Fruit fly (Drosophila melanogaster): Measurements from ENCODE around the gene CG7126.

Gene CG7126

DNA sequence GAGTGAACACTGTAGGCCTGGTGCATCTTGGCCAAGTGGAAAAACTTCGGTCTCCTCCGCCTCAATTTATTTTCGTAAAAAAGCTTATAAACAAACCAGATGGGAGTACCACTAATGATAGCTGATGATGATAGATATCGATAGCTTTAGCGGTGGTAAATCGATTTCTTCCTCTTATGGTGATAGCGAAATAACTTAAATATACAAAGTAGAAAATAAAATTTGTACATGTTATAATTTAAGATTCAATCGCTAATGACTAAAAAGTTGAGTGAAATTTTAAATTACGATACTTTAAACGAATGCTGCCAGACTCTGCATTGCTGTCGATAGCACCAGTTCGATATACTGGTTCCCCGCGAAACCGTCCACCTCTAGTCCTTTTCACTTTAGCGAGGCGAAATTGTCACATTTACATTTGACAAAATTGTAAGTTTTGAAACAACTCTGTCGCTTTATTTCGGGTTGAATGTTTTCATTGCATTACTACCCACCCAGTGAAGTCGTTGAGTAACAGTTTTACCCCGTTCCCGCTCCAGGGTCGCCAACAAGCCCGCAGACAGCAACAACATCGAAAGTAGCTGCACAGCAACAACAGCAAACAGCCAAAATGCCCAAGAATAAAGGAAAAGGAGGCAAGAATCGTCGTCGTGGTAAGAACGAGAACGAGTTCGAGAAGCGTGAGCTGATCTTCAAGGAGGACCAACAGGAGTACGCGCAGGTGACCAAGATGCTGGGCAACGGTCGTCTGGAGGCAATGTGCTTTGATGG, 28.1 kb downstream of the CG7126 start, which contains the start of the genes Vps39 and eIF1A (continued):
- no peak for TF ChIP-seq CG7987 (GFP tag; optimal IDR thresholded peaks at IDR 0.05)
- 0 out of 2 replicates have a peak, but pooled peaks have one; percentile 30 for TF ChIP-seq CG31441 (GFP tag; IDR thresholded peaks at IDR 0.05)
- no peak for TF ChIP-seq CG12104 (GFP tag; optimal IDR thresholded peaks at IDR 0.05)
- peak; percentile 67 for TF ChIP-seq Lhr (GFP tag; optimal IDR thresholded peaks at IDR 0.05)
- peak; percentile 43 for TF ChIP-seq gro (GFP tag; optimal IDR thresholded peaks at IDR 0.05)
- peak; percentile 1 for TF ChIP-seq Deaf1 (tag; optimal IDR thresholded peaks at IDR 0.05)
- no peak for TF ChIP-seq cwo (GFP tag; optimal IDR thresholded peaks at IDR 0.05)
- no peak for TF ChIP-seq nau (GFP tag; optimal IDR thresholded peaks at IDR 0.05)
- no peak for TF ChIP-seq CG17802 (tag; optimal IDR thresholded peaks at IDR 0.05)
- TF ChIP-seq bbx (GFP tag; IDR thresholded peaks at IDR 0.05; ENCODE audit: partially characterized antibody), result peak; percentile 67
- 0 out of 2 replicates have a peak, but pooled peaks have one; percentile 35 for TF ChIP-seq CG32532 (GFP tag; IDR thresholded peaks at IDR 0.05)
- TF ChIP-seq corto (GFP tag; optimal IDR thresholded peaks at IDR 0.05), result no peak
- TF ChIP-seq Tbp (GFP tag; optimal IDR thresholded peaks at IDR 0.05), result no peak
- no peak for TF ChIP-seq Trl (optimal IDR thresholded peaks at IDR 0.05)
- TF ChIP-seq Trl (GFP tag; optimal IDR thresholded peaks at IDR 0.05), result peak; percentile 29
- TF ChIP-seq Ptx1 (GFP tag; IDR thresholded peaks at IDR 0.05), result no peak
- no peak for TF ChIP-seq CG1603 (tag; optimal IDR thresholded peaks at IDR 0.05)
- TF ChIP-seq amos (GFP tag; IDR thresholded peaks at IDR 0.05; ENCODE audit: partially characterized antibody), result peak; percentile 82
- TF ChIP-seq Hr3 (GFP tag; optimal IDR thresholded peaks at IDR 0.05), result no peak
- TF ChIP-seq sob (GFP tag; IDR thresholded peaks at IDR 0.05), result no peak
- TF ChIP-seq CG12769 (tag; optimal IDR thresholded peaks at IDR 0.05), result no peak
- TF ChIP-seq ftz-f1 (GFP tag; optimal IDR thresholded peaks at IDR 0.05), result no peak
- TF ChIP-seq HmgZ (tag; optimal IDR thresholded peaks at IDR 0.05), result peak; percentile 59
- no peak for TF ChIP-seq da (GFP tag; optimal IDR thresholded peaks at IDR 0.05)
- TF ChIP-seq CG13894 (tag; optimal IDR thresholded peaks at IDR 0.05), result no peak
- TF ChIP-seq tx (GFP tag; optimal IDR thresholded peaks at IDR 0.05), result peak; percentile 3
- no peak for TF ChIP-seq CG2678 (tag; optimal IDR thresholded peaks at IDR 0.05)
- no peak; the same call in 1 of the 2 replicates for TF ChIP-seq CG4404 (GFP tag; IDR thresholded peaks at IDR 0.05)
- TF ChIP-seq btn (GFP tag; optimal IDR thresholded peaks at IDR 0.05), result no peak
- TF ChIP-seq nerfin-1 (tag; optimal IDR thresholded peaks at IDR 0.05), result no peak
- TF ChIP-seq CG4854 (GFP tag; optimal IDR thresholded peaks at IDR 0.05), result no peak
- TF ChIP-seq CG4820 (GFP tag; optimal IDR thresholded peaks at IDR 0.05), result no peak
- no peak for TF ChIP-seq dmrt11E (tag; optimal IDR thresholded peaks at IDR 0.05)
- no peak for TF ChIP-seq CG18011 (GFP tag; optimal IDR thresholded peaks at IDR 0.05)
- TF ChIP-seq maf-S (GFP tag; optimal IDR thresholded peaks at IDR 0.05), result peak; percentile 44
- TF ChIP-seq Myb (GFP tag; optimal IDR thresholded peaks at IDR 0.05), result peak; percentile 52
- TF ChIP-seq chn (GFP tag; optimal IDR thresholded peaks at IDR 0.05), result peak; percentile 14
- no peak; the same call in none of the 2 replicates for TF ChIP-seq nerfin-2 (GFP tag; IDR thresholded peaks at IDR 0.05; ENCODE audit: partially characterized antibody)
- TF ChIP-seq CG15011 (GFP tag; optimal IDR thresholded peaks at IDR 0.05), result no peak
- TF ChIP-seq chinmo (GFP tag; IDR thresholded peaks at IDR 0.05; ENCODE audit: partially characterized antibody), result peak; percentile 60; the same call in 1 of the 4 replicates
- no peak for TF ChIP-seq CkIIα-i1 (GFP tag; IDR thresholded peaks at IDR 0.05)
- no peak for TF ChIP-seq grn (GFP tag; optimal IDR thresholded peaks at IDR 0.05)
- peak; percentile 35 for TF ChIP-seq CG4424 (GFP tag; optimal IDR thresholded peaks at IDR 0.05)
- TF ChIP-seq MTF-1 (GFP tag; optimal IDR thresholded peaks at IDR 0.05; ENCODE audit: borderline replicate concordance), result no peak
- TF ChIP-seq CG42726 (GFP tag; IDR thresholded peaks at IDR 0.05; ENCODE audit: partially characterized antibody), result no peak
- peak; percentile 36 for TF ChIP-seq CG7556 (GFP tag; optimal IDR thresholded peaks at IDR 0.05)
- no peak for TF ChIP-seq abd-A (tag; optimal IDR thresholded peaks at IDR 0.05)
- no peak for TF ChIP-seq CG17568 (GFP tag; optimal IDR thresholded peaks at IDR 0.05)
- TF ChIP-seq Sox102F (GFP tag; optimal IDR thresholded peaks at IDR 0.05), result no peak
